Fruit fly (Drosophila melanogaster) whole organism, wandering third instar larva: Measurements from ENCODE around the gene dpr14.

Experiments used
- Rel ChIP-seq, 2 experiments: fragments of 200-800 bp; sonication (Bioruptor generic) in 1 of 2; optimal IDR thresholded peaks; 2 replicates in 1 of 2; 3 replicates in 1 of 2; lab custom pipeline; 2016 to 2019; ENCODE audit warnings: mild to moderate bottlenecking in 2 of 2, missing biosample characterization in 2 of 2, missing genetic modification characterization in 2 of 2, moderate library complexity in 1 of 2
- ey ChIP-seq: fragments of 200-800 bp; sonication (Bioruptor generic); optimal IDR thresholded peaks from 2 replicates; lab custom pipeline; 2016; ENCODE audit warnings: missing biosample characterization, missing genetic modification characterization
- h ChIP-seq: fragments of 200-800 bp; sonication (Bioruptor generic); optimal IDR thresholded peaks from 3 replicates; lab custom pipeline; 2016; ENCODE audit warnings: missing biosample characterization, mild to moderate bottlenecking, missing genetic modification characterization
- lola ChIP-seq: fragments of >200 bp; optimal IDR thresholded peaks from 2 replicates; lab custom pipeline; 2017; ENCODE audit warnings: missing biosample characterization, missing genetic modification characterization
- psq ChIP-seq: fragments of 200-800 bp; sonication (Bioruptor generic); optimal IDR thresholded peaks from 3 replicates; lab custom pipeline; 2017; ENCODE audit warnings: missing biosample characterization, mild to moderate bottlenecking, missing genetic modification characterization, moderate library complexity
- rgr ChIP-seq: fragments of 200-800 bp; sonication (Bioruptor generic); optimal IDR thresholded peaks from 3 replicates; lab custom pipeline; 2016; ENCODE audit warnings: missing biosample characterization, mild to moderate bottlenecking, missing genetic modification characterization
- usp ChIP-seq: fragments of >200 bp; optimal IDR thresholded peaks from 2 replicates; lab custom pipeline; 2017; ENCODE audit warnings: missing biosample characterization, missing genetic modification characterization

DNA sequence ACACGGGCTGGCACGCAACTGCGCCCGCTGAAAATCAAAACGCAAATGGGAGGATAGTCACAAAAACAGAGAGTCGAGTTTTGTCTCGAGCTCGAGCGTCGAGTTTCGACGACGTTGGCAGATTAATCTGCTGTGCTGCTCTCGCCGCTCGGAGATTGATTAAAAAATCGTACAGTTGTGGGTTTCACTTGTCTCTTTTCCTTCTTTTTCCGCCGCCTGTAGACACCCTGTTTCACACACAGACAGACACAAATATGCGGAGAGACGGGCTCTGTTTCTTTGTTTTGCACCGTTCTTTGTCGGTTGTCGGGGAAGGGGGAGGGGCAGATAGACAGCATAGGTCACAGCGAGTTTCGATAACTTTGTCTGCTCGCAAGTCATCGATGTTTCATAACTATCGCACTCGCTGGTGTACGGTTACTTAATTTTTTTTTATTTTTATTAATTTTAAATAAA is 38.8 kb upstream of the dpr14 start, which contains the start of gene orion:
- TF ChIP-seq lola (GFP tag; lab: Kevin White, UChicago) = no peak
- TF ChIP-seq ey (GFP tag; lab: Kevin White, UChicago) = no peak
- TF ChIP-seq psq (GFP tag; lab: Kevin White, UChicago) = peak; percentile 58
- no peak for TF ChIP-seq usp
- TF ChIP-seq rgr (GFP tag; lab: Kevin White, UChicago) = no peak
- TF ChIP-seq Rel (GFP tag; optimal IDR thresholded peaks at IDR 0.05; lab: Kevin White, UChicago) = no peak
- TF ChIP-seq Rel (tag; optimal IDR thresholded peaks at IDR 0.05; lab: Kevin White, UChicago) = peak; percentile 69
- no peak for TF ChIP-seq h (GFP tag; lab: Kevin White, UChicago)
